Fruit fly (Drosophila melanogaster) whole organism, wandering third instar larva: ENCODE data around the gene Enoph.

ENCODE experiments used
- Abd-B ChIP-seq: fragments of >200 bp; optimal IDR thresholded peaks from 2 replicates; lab custom pipeline; 2017; ENCODE audit warnings: missing biosample characterization, missing genetic modification characterization
- CG32264 ChIP-seq: fragments of 200-800 bp; sonication (Bioruptor generic); optimal IDR thresholded peaks from 2 replicates; lab custom pipeline; 2016; ENCODE audit warnings: missing biosample characterization, missing genetic modification characterization
- GATAd ChIP-seq: sonication (Bioruptor generic); optimal IDR thresholded peaks from 2 replicates; lab custom pipeline; 2016; ENCODE audit warnings: missing biosample characterization, missing genetic modification characterization
- Vsx2 ChIP-seq: fragments of 200-300, 225-300 bp; sonication (Bioruptor generic); optimal IDR thresholded peaks from 2 replicates; lab custom pipeline; 2018; ENCODE audit warnings: missing biosample characterization, missing genetic modification characterization; ENCODE audit not compliant: partially characterized antibody
- h ChIP-seq: fragments of 200-800 bp; sonication (Bioruptor generic); optimal IDR thresholded peaks from 3 replicates; lab custom pipeline; 2016; ENCODE audit warnings: missing biosample characterization, mild to moderate bottlenecking, missing genetic modification characterization
- pan ChIP-seq: fragments of >200 bp; optimal IDR thresholded peaks from 2 replicates; lab custom pipeline; 2017
- psq ChIP-seq: fragments of 200-800 bp; sonication (Bioruptor generic); optimal IDR thresholded peaks from 3 replicates; lab custom pipeline; 2017; ENCODE audit warnings: missing biosample characterization, mild to moderate bottlenecking, missing genetic modification characterization, moderate library complexity

dm6 chr3R:5232197-5232607, 24.3 kb downstream of the Enoph start, which contains the start of the genes Kat60 and Mms19:
- peak; percentile 75 for TF ChIP-seq GATAd
- no peak for TF ChIP-seq pan (lab: Kevin White, UChicago)
- peak; percentile 55 for TF ChIP-seq psq (GFP tag; lab: Kevin White, UChicago)
- TF ChIP-seq Abd-B (GFP tag; lab: Kevin White, UChicago) = no peak
- TF ChIP-seq CG32264 (GFP tag; lab: Kevin White, UChicago) = no peak
- peak; percentile 77 for TF ChIP-seq h
- TF ChIP-seq Vsx2 (GFP tag; lab: Kevin White, UChicago) = no peak
